Fruit fly (Drosophila melanogaster): ENCODE data around the gene CG17242.

Gene CG17242

DNA sequence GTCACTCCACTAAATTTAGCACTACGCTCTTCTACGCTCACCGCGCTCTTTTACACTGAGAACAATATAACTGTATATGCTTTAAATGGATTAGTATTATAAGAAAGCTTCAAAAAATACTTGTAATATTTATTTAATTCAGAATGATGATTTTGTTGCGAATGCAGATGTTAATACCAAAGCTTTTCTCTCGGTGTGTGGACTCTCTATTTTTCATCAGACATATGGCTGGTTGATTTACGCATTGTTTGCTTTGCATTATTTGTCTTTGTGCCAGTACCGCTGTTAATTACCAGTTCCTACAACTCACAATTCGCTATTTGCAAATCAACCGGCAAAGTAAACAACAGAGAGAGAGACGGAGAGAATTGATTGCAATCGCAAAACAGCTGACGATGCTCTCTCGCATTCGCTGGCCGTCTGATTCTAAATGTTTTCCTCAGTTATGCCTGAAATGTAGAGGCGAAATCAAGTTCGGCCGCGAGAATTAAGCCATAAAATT lies 47.2 kb downstream of the CG17242 start (continued):
- peak; percentile 97 for TF ChIP-seq CG14050 (GFP tag; IDR thresholded peaks at IDR 0.05)
- peak; percentile 91 for TF ChIP-seq CG4854 (GFP tag; optimal IDR thresholded peaks at IDR 0.05)
- peak; percentile 95 for TF ChIP-seq Ravus (GFP tag; IDR thresholded peaks at IDR 0.05)
- peak; percentile 90 for TF ChIP-seq CG8765 (GFP tag; IDR thresholded peaks at IDR 0.05)
- peak; percentile 91 for TF ChIP-seq cwo (GFP tag; optimal IDR thresholded peaks at IDR 0.05)
- peak; percentile 94 for TF ChIP-seq CG9609 (GFP tag; optimal IDR thresholded peaks at IDR 0.05)
- TF ChIP-seq CG3163 (GFP tag; optimal IDR thresholded peaks at IDR 0.05): peak; percentile 83
- TF ChIP-seq sqz (GFP tag; optimal IDR thresholded peaks at IDR 0.05): peak; percentile 78
- TF ChIP-seq zfh1 (GFP tag; IDR thresholded peaks at IDR 0.05): peak; percentile 98
- TF ChIP-seq Xbp1 (GFP tag; optimal IDR thresholded peaks at IDR 0.05): peak; percentile 95
- peak; percentile 70 for TF ChIP-seq crol (GFP tag; IDR thresholded peaks at IDR 0.05)
- TF ChIP-seq Usf (GFP tag; optimal IDR thresholded peaks at IDR 0.05): peak; percentile 86
- TF ChIP-seq gsb-n (tag; optimal IDR thresholded peaks at IDR 0.05): peak; percentile 92
- peak; percentile 84 for TF ChIP-seq GATAe (GFP tag; conservative IDR thresholded peaks at IDR 0.05)
- peak; percentile 91 for TF ChIP-seq crc (GFP tag; optimal IDR thresholded peaks at IDR 0.05)
- TF ChIP-seq Hmx (GFP tag; optimal IDR thresholded peaks at IDR 0.05): peak; percentile 78
- peak; percentile 95 for TF ChIP-seq CG1233 (GFP tag; optimal IDR thresholded peaks at IDR 0.05)
- TF ChIP-seq org-1 (GFP tag; optimal IDR thresholded peaks at IDR 0.05): peak; percentile 96
- peak; percentile 93 for TF ChIP-seq bab2 (GFP tag; optimal IDR thresholded peaks at IDR 0.05)
- TF ChIP-seq fd102C (GFP tag; optimal IDR thresholded peaks at IDR 0.05): peak; percentile 83
- TF ChIP-seq ara (GFP tag; IDR thresholded peaks at IDR 0.05): peak; percentile 97
- TF ChIP-seq Chrac-16 (GFP tag; optimal IDR thresholded peaks at IDR 0.05): peak; percentile 97
- TF ChIP-seq CG4328 (GFP tag; optimal IDR thresholded peaks at IDR 0.05): peak; percentile 79
- TF ChIP-seq NC2α (GFP tag; optimal IDR thresholded peaks at IDR 0.05): peak; percentile 80
- TF ChIP-seq Jarid2 (GFP tag; optimal IDR thresholded peaks at IDR 0.05): peak; percentile 68
- TF ChIP-seq Sry-δ (GFP tag; optimal IDR thresholded peaks at IDR 0.05): peak; percentile 51
- TF ChIP-seq zen2 (GFP tag; IDR thresholded peaks at IDR 0.05; ENCODE audit: partially characterized antibody): no peak
- peak; percentile 92 for TF ChIP-seq CG16863 (GFP tag; optimal IDR thresholded peaks at IDR 0.05)
- peak; percentile 98 for TF ChIP-seq CG14441 (GFP tag; IDR thresholded peaks at IDR 0.05)
- TF ChIP-seq CG17359 (tag; optimal IDR thresholded peaks at IDR 0.05): peak; percentile 96
- peak; percentile 98 for TF ChIP-seq HmgZ (tag; optimal IDR thresholded peaks at IDR 0.05)
- peak; percentile 92 for TF ChIP-seq Abd-B (GFP tag; optimal IDR thresholded peaks at IDR 0.05)
- TF ChIP-seq CG7987 (GFP tag; optimal IDR thresholded peaks at IDR 0.05): peak; percentile 89
- TF ChIP-seq CG12942 (GFP tag; optimal IDR thresholded peaks at IDR 0.05): peak; percentile 95
- peak; percentile 91 for TF ChIP-seq CG18011 (GFP tag; optimal IDR thresholded peaks at IDR 0.05)
- TF ChIP-seq CG17802 (tag; optimal IDR thresholded peaks at IDR 0.05): peak; percentile 64
- TF ChIP-seq H2.0 (GFP tag; IDR thresholded peaks at IDR 0.05): peak; percentile 98
- TF ChIP-seq bcd (GFP tag; optimal IDR thresholded peaks at IDR 0.05): peak; percentile 95
- TF ChIP-seq CG10147 (GFP tag; optimal IDR thresholded peaks at IDR 0.05): peak; percentile 95
- TF ChIP-seq tin (GFP tag; optimal IDR thresholded peaks at IDR 0.05): peak; percentile 93
- TF ChIP-seq CG11695 (GFP tag; IDR thresholded peaks at IDR 0.05): peak; percentile 98
- TF ChIP-seq peb (GFP tag; IDR thresholded peaks at IDR 0.05): peak; percentile 93
- TF ChIP-seq CG8359 (GFP tag; optimal IDR thresholded peaks at IDR 0.05; ENCODE audit: borderline replicate concordance): peak; percentile 75
- peak; percentile 96 for TF ChIP-seq sug (tag; optimal IDR thresholded peaks at IDR 0.05)
- peak; percentile 92 for TF ChIP-seq twi (tag; optimal IDR thresholded peaks at IDR 0.05)
- TF ChIP-seq cato (GFP tag; optimal IDR thresholded peaks at IDR 0.05; ENCODE audit: borderline replicate concordance): peak; percentile 92
- peak; percentile 91 for TF ChIP-seq ewg (GFP tag; optimal IDR thresholded peaks at IDR 0.05)
- TF ChIP-seq wor (GFP tag; IDR thresholded peaks at IDR 0.05): peak; percentile 92
- peak; percentile 93 for TF ChIP-seq CG1647 (GFP tag; optimal IDR thresholded peaks at IDR 0.05)
- peak; percentile 97 for TF ChIP-seq al (GFP tag; IDR thresholded peaks at IDR 0.05)

Data from whole organism, embryonic.